Worm (Caenorhabditis elegans): ENCODE measurements around the gene mboa-3.

The mboa-3 gene

DNA sequence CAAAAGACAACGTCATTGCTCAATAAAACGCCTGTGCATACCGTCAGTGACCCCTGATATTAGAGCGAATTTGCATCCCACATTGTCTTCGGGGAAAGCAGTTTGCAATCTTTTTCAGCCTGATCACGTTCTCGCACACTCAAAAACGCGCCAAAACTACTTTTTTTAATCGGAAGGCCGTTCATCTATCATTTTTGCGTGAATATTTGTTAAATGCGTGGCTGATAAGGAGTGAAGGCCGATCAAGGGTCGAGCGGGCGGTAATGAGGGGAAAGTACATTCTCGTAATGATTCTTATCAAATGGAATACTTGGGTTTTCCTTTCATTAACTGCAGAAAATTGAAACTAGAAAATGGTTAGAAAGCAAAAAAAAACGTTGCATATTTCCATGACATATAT lies 1.6 kb upstream of the mboa-3 start:
- no peak for TF ChIP-seq ztf-29 (GFP tag; IDR thresholded peaks at IDR 0.05)
- TF ChIP-seq tab-1 (GFP tag; IDR thresholded peaks at IDR 0.05): no peak
- TF ChIP-seq flt-1 (GFP tag; IDR thresholded peaks at IDR 0.05): no peak
- TF ChIP-seq klf-2 (GFP tag; conservative IDR thresholded peaks at IDR 0.05): no peak
- TF ChIP-seq ref-1 (GFP tag; conservative IDR thresholded peaks at IDR 0.05): no peak
- no peak for TF ChIP-seq med-1 (GFP tag; optimal IDR thresholded peaks at IDR 0.05; ENCODE audit: insufficient read depth)
- TF ChIP-seq ztf-23 (GFP tag; IDR thresholded peaks at IDR 0.05): no peak
- no peak for TF ChIP-seq T22C8.4 (GFP tag; IDR thresholded peaks at IDR 0.05)
- no peak for TF ChIP-seq cog-1 (tag; optimal IDR thresholded peaks at IDR 0.05)

DNA sequence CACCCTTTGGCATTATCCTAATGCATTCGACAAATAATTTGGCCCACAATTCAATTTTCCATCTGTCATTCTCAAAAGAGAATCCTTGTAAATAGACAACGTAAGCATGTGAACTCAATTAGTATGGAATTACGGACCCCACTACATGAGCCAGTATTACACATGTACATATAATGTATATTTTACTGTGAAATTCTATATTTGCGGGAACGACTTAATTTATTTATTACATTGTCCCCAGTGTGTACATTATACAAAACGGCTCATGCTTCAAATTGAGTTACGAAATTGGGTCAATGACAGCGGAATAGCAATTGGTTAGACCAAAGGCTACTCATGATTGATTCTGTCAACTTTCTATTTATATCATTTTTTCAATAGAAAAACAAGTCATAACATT lies 3.1 kb downstream of the mboa-3 start:
- TF ChIP-seq flt-1 (GFP tag; IDR thresholded peaks at IDR 0.05): no peak
- TF ChIP-seq cog-1 (tag; optimal IDR thresholded peaks at IDR 0.05): no peak
- TF ChIP-seq klf-2 (GFP tag; conservative IDR thresholded peaks at IDR 0.05): no peak
- no peak for TF ChIP-seq T22C8.4 (GFP tag; IDR thresholded peaks at IDR 0.05)
- no peak for TF ChIP-seq ztf-29 (GFP tag; IDR thresholded peaks at IDR 0.05)
- no peak for TF ChIP-seq ztf-23 (GFP tag; IDR thresholded peaks at IDR 0.05)
- TF ChIP-seq med-1 (GFP tag; optimal IDR thresholded peaks at IDR 0.05; ENCODE audit: insufficient read depth): no peak
- no peak for TF ChIP-seq tab-1 (GFP tag; IDR thresholded peaks at IDR 0.05)

DNA sequence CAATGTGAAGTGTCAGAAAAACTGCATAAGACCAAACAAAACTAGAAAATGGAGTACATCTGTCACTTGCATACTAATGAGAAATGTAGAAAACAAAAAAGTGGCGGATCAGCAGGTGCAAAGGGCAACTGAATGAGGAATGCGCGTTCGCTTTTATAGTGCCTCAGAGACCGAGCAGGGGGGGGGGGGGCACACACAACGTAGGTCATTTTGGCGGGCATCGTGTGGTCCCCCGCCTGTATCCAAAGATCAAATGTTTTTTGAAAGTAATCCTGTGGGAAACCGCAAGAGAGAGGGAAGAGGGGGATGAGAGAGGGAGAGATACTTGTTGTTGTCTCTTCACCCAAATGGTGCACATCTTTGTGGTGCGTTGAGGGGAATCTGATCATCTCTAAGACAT lies 4.3 kb downstream of the mboa-3 start:
- TF ChIP-seq tab-1 (GFP tag; IDR thresholded peaks at IDR 0.05) (peak; percentile 60; the same call in 1 of the 2 replicates), klf-2 (GFP tag; conservative IDR thresholded peaks at IDR 0.05) (no peak), cog-1 (tag; optimal IDR thresholded peaks at IDR 0.05) (peak; percentile 31)

DNA sequence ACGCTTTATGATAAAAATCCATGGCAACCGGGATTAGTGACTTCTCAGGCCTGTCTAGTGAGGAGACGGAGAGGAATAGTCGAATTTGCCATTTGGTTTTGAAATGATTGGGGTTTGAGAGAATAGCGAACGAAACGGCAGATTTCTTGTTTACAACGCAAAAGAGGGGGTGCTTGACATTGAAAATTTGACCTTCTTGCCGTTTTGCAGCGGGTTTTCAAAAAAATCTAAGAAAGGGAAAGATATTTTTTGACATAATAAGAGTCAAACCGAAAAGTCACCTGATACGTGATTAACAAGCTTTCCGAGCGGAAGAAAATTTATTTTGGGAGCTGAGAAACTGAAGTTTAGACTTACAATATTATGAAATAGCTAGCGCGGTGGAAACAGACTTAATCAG lies 4.8 kb downstream of the mboa-3 start:
- no peak for TF ChIP-seq T22C8.4 (GFP tag; IDR thresholded peaks at IDR 0.05)
- TF ChIP-seq ztf-29 (GFP tag; IDR thresholded peaks at IDR 0.05): no peak
- TF ChIP-seq tab-1 (GFP tag; IDR thresholded peaks at IDR 0.05): no peak
- no peak for TF ChIP-seq klf-2 (GFP tag; conservative IDR thresholded peaks at IDR 0.05)
- TF ChIP-seq ref-1 (GFP tag; conservative IDR thresholded peaks at IDR 0.05): no peak
- no peak for TF ChIP-seq ztf-23 (GFP tag; IDR thresholded peaks at IDR 0.05)
- no peak for TF ChIP-seq med-1 (GFP tag; optimal IDR thresholded peaks at IDR 0.05; ENCODE audit: insufficient read depth)
- no peak for TF ChIP-seq flt-1 (GFP tag; IDR thresholded peaks at IDR 0.05)
- no peak for TF ChIP-seq cog-1 (tag; optimal IDR thresholded peaks at IDR 0.05)

DNA sequence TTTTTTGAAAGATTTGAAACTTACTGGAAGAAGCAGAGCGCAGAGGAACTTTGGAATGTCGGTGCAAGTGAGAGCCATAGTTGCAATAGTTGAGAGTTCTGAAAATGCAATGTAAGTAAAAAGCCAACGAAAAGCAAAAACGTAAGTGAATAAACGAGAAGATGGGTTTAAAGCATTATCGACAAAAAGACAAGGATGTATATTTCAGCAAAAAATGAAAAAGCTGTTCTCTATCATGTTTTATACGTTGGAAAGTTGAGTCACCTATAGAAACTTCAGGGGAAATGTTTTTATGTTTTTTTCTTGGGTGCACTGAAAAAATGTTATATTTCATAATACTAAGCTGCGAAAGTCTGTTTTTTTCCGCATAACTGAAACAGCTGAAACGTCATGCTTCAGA lies 5.6 kb downstream of the mboa-3 start, which contains the start of gene T23F2.5:
TSS of gene T23F2.5 (minus strand) at position 101 of the 400 bp plus-strand sequence.
- TF ChIP-seq flt-1 (GFP tag; IDR thresholded peaks at IDR 0.05): no peak

DNA sequence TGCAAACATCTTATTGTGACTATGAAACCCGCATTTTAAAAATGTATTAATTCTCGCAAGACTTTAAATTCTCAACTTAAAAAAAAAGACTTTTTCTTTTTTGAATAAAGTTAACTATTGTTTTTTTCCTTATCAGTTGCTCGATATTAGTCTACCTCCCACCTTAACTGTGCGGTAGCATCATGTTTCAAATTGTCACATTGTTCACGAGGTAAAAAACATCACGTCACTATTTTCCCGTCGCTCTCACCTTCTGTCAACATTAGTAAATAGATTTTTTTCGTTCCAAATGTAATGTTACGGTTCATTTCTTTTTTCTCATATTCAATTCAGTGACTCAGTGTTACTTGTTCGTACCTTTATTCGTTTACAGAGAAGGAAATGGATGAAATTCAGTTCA lies 6.3 kb downstream of the mboa-3 start:
- TF ChIP-seq ref-1 (GFP tag; conservative IDR thresholded peaks at IDR 0.05): no peak
- no peak for TF ChIP-seq med-1 (GFP tag; optimal IDR thresholded peaks at IDR 0.05; ENCODE audit: insufficient read depth)

DNA sequence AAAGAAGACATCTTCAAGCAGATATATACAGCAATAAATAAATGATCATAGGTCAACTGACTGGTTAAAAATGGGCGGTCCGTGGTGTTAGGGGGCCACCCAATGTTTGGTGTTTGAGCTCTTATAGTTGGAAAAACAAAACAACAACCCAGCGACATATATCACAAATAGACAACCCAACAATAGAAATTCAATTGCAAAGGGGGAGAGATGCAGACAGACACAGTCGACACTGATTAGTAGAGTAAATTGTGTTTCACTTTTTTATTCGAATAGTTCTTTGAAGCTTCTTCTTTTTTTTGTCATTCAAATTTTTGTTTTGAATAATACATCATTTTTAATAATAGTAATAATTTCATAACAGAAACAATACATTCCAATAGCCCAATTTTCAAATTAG lies 7.2 kb downstream of the mboa-3 start:
- TF ChIP-seq ztf-23 (GFP tag; IDR thresholded peaks at IDR 0.05) (no peak), med-1 (GFP tag; optimal IDR thresholded peaks at IDR 0.05; ENCODE audit: insufficient read depth) (no peak), tab-1 (GFP tag; IDR thresholded peaks at IDR 0.05) (no peak), klf-2 (GFP tag; conservative IDR thresholded peaks at IDR 0.05) (no peak), cog-1 (tag; optimal IDR thresholded peaks at IDR 0.05) (no peak), flt-1 (GFP tag; IDR thresholded peaks at IDR 0.05) (no peak), ref-1 (GFP tag; conservative IDR thresholded peaks at IDR 0.05) (no peak), ztf-29 (GFP tag; IDR thresholded peaks at IDR 0.05) (no peak), T22C8.4 (GFP tag; IDR thresholded peaks at IDR 0.05) (no peak)

DNA sequence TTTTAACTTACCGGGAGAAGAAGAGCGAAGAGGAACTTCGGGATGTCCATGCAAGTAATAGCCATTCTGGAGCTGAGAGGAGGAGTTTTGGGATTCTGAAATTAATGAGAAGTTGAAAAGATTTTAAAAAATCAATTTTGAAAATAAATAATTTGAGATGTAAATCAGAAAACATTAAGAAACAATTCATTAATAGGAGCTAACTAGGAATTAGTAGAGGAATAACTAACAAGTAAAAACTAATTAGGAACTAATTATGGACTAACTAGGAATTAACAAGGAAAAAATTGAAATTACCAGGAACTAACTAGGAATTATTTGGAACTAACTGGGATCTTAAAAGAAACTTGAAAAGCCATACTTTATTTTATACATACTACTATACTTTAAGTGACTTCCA lies 7.6 kb downstream of the mboa-3 start, which contains the start of gene T23F2.4:
TSS of gene T23F2.4 (minus strand) at position 101 of the 400 bp plus-strand sequence.
- TF ChIP-seq ref-1 (GFP tag; conservative IDR thresholded peaks at IDR 0.05): no peak
- TF ChIP-seq T22C8.4 (GFP tag; IDR thresholded peaks at IDR 0.05): no peak
- TF ChIP-seq klf-2 (GFP tag; conservative IDR thresholded peaks at IDR 0.05): no peak
- no peak for TF ChIP-seq tab-1 (GFP tag; IDR thresholded peaks at IDR 0.05)
- TF ChIP-seq flt-1 (GFP tag; IDR thresholded peaks at IDR 0.05): no peak
- no peak for TF ChIP-seq med-1 (GFP tag; optimal IDR thresholded peaks at IDR 0.05; ENCODE audit: insufficient read depth)
- no peak for TF ChIP-seq cog-1 (tag; optimal IDR thresholded peaks at IDR 0.05)

DNA sequence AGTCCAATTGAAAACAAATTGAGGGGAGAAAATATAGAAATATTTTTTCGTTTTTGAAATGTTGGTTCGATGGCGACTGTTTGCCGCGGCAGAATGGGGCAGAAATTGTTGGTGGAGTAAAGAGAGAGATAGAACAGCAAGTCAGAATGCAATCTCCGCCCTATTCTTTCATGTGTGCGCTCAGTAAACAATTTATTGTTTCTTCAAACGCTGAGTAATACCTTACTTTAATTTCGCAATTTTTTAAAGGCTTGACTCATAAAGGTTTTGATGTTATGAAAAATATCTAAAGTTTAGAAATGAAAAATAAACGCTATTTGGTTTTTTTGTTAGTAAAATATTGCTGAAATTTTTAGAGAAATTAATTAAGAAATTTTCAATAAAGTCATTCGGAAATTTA lies 8.3 kb downstream of the mboa-3 start:
- TF ChIP-seq T22C8.4 (GFP tag; IDR thresholded peaks at IDR 0.05): no peak
- no peak for TF ChIP-seq ztf-29 (GFP tag; IDR thresholded peaks at IDR 0.05)
- no peak for TF ChIP-seq cog-1 (tag; optimal IDR thresholded peaks at IDR 0.05)

DNA sequence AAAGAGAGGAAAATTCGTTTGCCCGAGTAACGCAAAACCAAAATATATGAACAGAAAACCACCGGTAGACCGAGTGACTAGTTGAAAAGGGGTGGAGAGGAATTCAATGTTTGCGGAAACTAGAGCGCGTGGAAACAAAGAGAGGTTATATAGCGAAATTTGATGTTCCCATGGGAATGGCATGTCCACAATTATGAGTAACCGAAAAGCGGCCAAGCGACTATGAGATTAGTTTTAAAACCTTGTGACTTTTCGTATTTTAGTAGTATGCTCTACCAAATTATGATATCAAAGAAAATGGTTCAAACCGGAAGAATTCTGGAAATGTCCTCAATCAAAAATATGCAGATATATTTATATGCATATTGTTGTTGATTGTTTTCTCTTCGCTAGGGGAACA lies 9.9 kb downstream of the mboa-3 start:
- TF ChIP-seq ztf-29 (GFP tag; IDR thresholded peaks at IDR 0.05): no peak
- no peak for TF ChIP-seq ztf-23 (GFP tag; IDR thresholded peaks at IDR 0.05)
- no peak for TF ChIP-seq flt-1 (GFP tag; IDR thresholded peaks at IDR 0.05)
- TF ChIP-seq tab-1 (GFP tag; IDR thresholded peaks at IDR 0.05): no peak
- TF ChIP-seq klf-2 (GFP tag; conservative IDR thresholded peaks at IDR 0.05): no peak
- TF ChIP-seq T22C8.4 (GFP tag; IDR thresholded peaks at IDR 0.05): no peak
- no peak for TF ChIP-seq cog-1 (tag; optimal IDR thresholded peaks at IDR 0.05)
- no peak for TF ChIP-seq med-1 (GFP tag; optimal IDR thresholded peaks at IDR 0.05; ENCODE audit: insufficient read depth)
- TF ChIP-seq ref-1 (GFP tag; conservative IDR thresholded peaks at IDR 0.05): no peak

DNA sequence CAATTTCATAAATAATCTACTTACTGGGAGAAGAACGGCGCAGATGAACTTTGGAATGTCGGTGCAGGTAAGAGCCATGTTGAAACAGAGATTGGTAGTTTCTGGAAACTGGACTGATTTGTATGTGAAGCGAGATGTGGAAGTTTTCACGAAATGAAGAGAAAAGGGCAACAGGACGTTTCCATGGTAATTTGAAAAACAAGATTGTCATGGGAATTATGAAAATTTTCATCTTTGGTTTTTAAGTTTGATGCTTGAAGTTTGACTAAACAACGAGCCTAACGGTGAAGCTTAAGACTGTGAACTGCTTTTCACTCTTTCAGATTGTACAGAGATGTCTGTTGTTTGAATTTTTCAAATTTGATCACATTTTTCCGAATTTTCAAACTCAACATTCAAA lies 10.4 kb downstream of the mboa-3 start, which contains the start of gene T23F2.3:
TSS of gene T23F2.3 (minus strand) at position 101 of the 400 bp plus-strand sequence.
- TF ChIP-seq med-1 (GFP tag; optimal IDR thresholded peaks at IDR 0.05; ENCODE audit: insufficient read depth) (no peak), ref-1 (GFP tag; conservative IDR thresholded peaks at IDR 0.05) (no peak), flt-1 (GFP tag; IDR thresholded peaks at IDR 0.05) (no peak), ztf-29 (GFP tag; IDR thresholded peaks at IDR 0.05) (no peak), ztf-23 (GFP tag; IDR thresholded peaks at IDR 0.05) (no peak), cog-1 (tag; optimal IDR thresholded peaks at IDR 0.05) (no peak), T22C8.4 (GFP tag; IDR thresholded peaks at IDR 0.05) (no peak), tab-1 (GFP tag; IDR thresholded peaks at IDR 0.05) (no peak), klf-2 (GFP tag; conservative IDR thresholded peaks at IDR 0.05) (no peak)
